Fruit fly (Drosophila melanogaster): Measurements from ENCODE around the gene Sfp93F.

Gene Sfp93F

dm6 chr3R:21732901-21733300 lies 3.2 kb downstream of the Sfp93F start (continued):
- TF ChIP-seq Eip78C (GFP tag) = peak; percentile 93
- TF ChIP-seq CG8119 (GFP tag; IDR thresholded peaks at IDR 0.05) = peak; percentile 92
- peak; percentile 74 for TF ChIP-seq dac (GFP tag; optimal IDR thresholded peaks at IDR 0.05)
- peak; percentile 46 for TF ChIP-seq CG8632 (GFP tag; optimal IDR thresholded peaks at IDR 0.05)
- TF ChIP-seq CG10669 (GFP tag; optimal IDR thresholded peaks at IDR 0.05) = no peak
- peak; percentile 70 for TF ChIP-seq acj6 (GFP tag; optimal IDR thresholded peaks at IDR 0.05)
- TF ChIP-seq OdsH (GFP tag; optimal IDR thresholded peaks at IDR 0.05) = peak; percentile 70
- peak; percentile 62 for TF ChIP-seq Gug (GFP tag; IDR thresholded peaks at IDR 0.05)
- TF ChIP-seq CG4318 (GFP tag; optimal IDR thresholded peaks at IDR 0.05) = peak; percentile 74
- peak; percentile 14 for TF ChIP-seq spab (GFP tag; optimal IDR thresholded peaks at IDR 0.05)
- peak; percentile 57 for TF ChIP-seq Smox (GFP tag; optimal IDR thresholded peaks at IDR 0.05)
- peak; percentile 18 for TF ChIP-seq vri (GFP tag; optimal IDR thresholded peaks at IDR 0.05)
- TF ChIP-seq CG8319 (GFP tag; optimal IDR thresholded peaks at IDR 0.05) = no peak
- TF ChIP-seq CG6808 (GFP tag; optimal IDR thresholded peaks at IDR 0.05) = no peak
- TF ChIP-seq CG16779 (tag; optimal IDR thresholded peaks at IDR 0.05) = no peak
- TF ChIP-seq cyc (GFP tag; optimal IDR thresholded peaks at IDR 0.05) = peak; percentile 43
- no peak for TF ChIP-seq CG6854 (GFP tag; optimal IDR thresholded peaks at IDR 0.05)
- TF ChIP-seq net (GFP tag; optimal IDR thresholded peaks at IDR 0.05) = peak; percentile 70
- TF ChIP-seq svp (GFP tag) = peak; percentile 54
- TF ChIP-seq CG11762 (GFP tag; optimal IDR thresholded peaks at IDR 0.05; ENCODE audit: insufficient read depth) = peak; percentile 33
- TF ChIP-seq Ets96B (tag; optimal IDR thresholded peaks at IDR 0.05) = peak; percentile 40
- TF ChIP-seq fd85E (GFP tag; optimal IDR thresholded peaks at IDR 0.05) = no peak
- TF ChIP-seq Hr38 (GFP tag; optimal IDR thresholded peaks at IDR 0.05) = peak; percentile 63
- peak; percentile 48; the same call in 1 of the 2 replicates for TF ChIP-seq CG11294 (GFP tag; IDR thresholded peaks at IDR 0.05)
- peak; percentile 56 for TF ChIP-seq Hr39 (GFP tag; optimal IDR thresholded peaks at IDR 0.05)
- TF ChIP-seq ss (GFP tag; optimal IDR thresholded peaks at IDR 0.05) = no peak
- TF ChIP-seq Hr4 (GFP tag; optimal IDR thresholded peaks at IDR 0.05) = peak; percentile 95
- TF ChIP-seq Ets21C (GFP tag; optimal IDR thresholded peaks at IDR 0.05) = peak; percentile 1
- peak; percentile 90 for TF ChIP-seq eg (GFP tag; IDR thresholded peaks at IDR 0.05)

DNA sequence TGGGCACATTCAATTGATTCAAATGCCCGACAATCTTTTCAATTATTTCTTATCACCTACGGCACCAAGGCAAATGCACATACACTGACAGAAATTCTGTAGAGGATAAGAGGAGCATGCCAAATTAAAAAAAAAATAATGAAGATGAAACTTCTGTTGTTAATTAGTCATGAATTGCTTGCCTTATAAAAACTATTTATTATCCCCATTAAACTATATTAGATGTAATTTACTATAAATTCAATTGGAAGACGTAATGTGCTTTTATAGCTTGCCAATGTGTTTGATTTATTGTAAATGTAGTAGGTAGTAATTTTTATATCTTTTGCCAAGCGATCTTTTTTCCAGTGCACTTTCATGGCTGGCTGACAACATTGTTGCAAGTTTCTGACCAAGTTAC lies 4.4 kb downstream of the Sfp93F start:
- TF ChIP-seq CG6276 (GFP tag; optimal IDR thresholded peaks at IDR 0.05) (no peak), net (GFP tag; optimal IDR thresholded peaks at IDR 0.05) (no peak), CG6808 (GFP tag; optimal IDR thresholded peaks at IDR 0.05) (no peak), fd59A (GFP tag; optimal IDR thresholded peaks at IDR 0.05) (no peak), CG8119 (GFP tag; IDR thresholded peaks at IDR 0.05) (peak; percentile 74), Ets21C (GFP tag; optimal IDR thresholded peaks at IDR 0.05) (no peak), Sox15 (GFP tag; optimal IDR thresholded peaks at IDR 0.05) (no peak), CG4318 (GFP tag; optimal IDR thresholded peaks at IDR 0.05) (peak; percentile 41), fkh (GFP tag; optimal IDR thresholded peaks at IDR 0.05) (no peak), dac (GFP tag; optimal IDR thresholded peaks at IDR 0.05) (no peak), pdm3 (GFP tag; optimal IDR thresholded peaks at IDR 0.05) (peak; percentile 23), topi (GFP tag; optimal IDR thresholded peaks at IDR 0.05) (no peak), Eip75B (GFP tag; optimal IDR thresholded peaks at IDR 0.05) (no peak), Gug (GFP tag; IDR thresholded peaks at IDR 0.05) (peak; percentile 39; the same call in 1 of the 2 replicates), CG32006 (GFP tag; optimal IDR thresholded peaks at IDR 0.05) (peak; percentile 73), Hr4 (GFP tag; optimal IDR thresholded peaks at IDR 0.05) (peak; percentile 71), esn (GFP tag; optimal IDR thresholded peaks at IDR 0.05) (no peak), CG34406 (GFP tag; optimal IDR thresholded peaks at IDR 0.05) (no peak), eg (GFP tag; IDR thresholded peaks at IDR 0.05) (peak; percentile 57; the same call in 2 of the 3 replicates), CG1621 (tag; optimal IDR thresholded peaks at IDR 0.05) (no peak), lz (GFP tag; optimal IDR thresholded peaks at IDR 0.05) (no peak), CG15336 (GFP tag; IDR thresholded peaks at IDR 0.05) (peak; percentile 72), Met (GFP tag; optimal IDR thresholded peaks at IDR 0.05) (no peak), svp (GFP tag) (no peak), CG10669 (GFP tag; optimal IDR thresholded peaks at IDR 0.05) (no peak), CG3032 (tag; optimal IDR thresholded peaks at IDR 0.05) (no peak), CG6792 (GFP tag; optimal IDR thresholded peaks at IDR 0.05) (no peak), CG6854 (GFP tag; optimal IDR thresholded peaks at IDR 0.05) (no peak), CG6163 (GFP tag; IDR thresholded peaks at IDR 0.05) (0 out of 3 replicates have a peak, but pooled peaks have one; percentile 42), Smox (GFP tag; optimal IDR thresholded peaks at IDR 0.05) (no peak), Lpt (GFP tag; optimal IDR thresholded peaks at IDR 0.05) (no peak), achi (GFP tag; optimal IDR thresholded peaks at IDR 0.05) (peak; percentile 10), Eip78C (GFP tag) (peak; percentile 59), Sox102F (GFP tag; optimal IDR thresholded peaks at IDR 0.05) (no peak), fd85E (GFP tag; optimal IDR thresholded peaks at IDR 0.05) (no peak)
